Worm (Caenorhabditis elegans) whole organism, late embryonic: ENCODE data around the gene srt-73.
A peak's percentile ranks its signal among the peaks of the same experiment; 100 is the strongest.

Source experiments
- F13H6.1 ChIP-seq: sonication (generic microtip); optimal IDR thresholded peaks from 2 replicates; lab custom pipeline; 2016; ENCODE audit warnings: missing genetic modification characterization, missing compliant biosample characterization
- T23F11.4 ChIP-seq: fragments of 200-800 bp; sonication (Bioruptor generic); optimal IDR thresholded peaks from 2 replicates; lab custom pipeline; 2018; ENCODE audit warnings: mild to moderate bottlenecking, missing genetic modification characterization, missing compliant biosample characterization
- Y22D7AL.16 ChIP-seq: sonication (generic microtip); optimal IDR thresholded peaks from 2 replicates; lab custom pipeline; 2016; ENCODE audit warnings: missing genetic modification characterization, missing compliant biosample characterization
- ahr-1 ChIP-seq: sonication (generic microtip); optimal IDR thresholded peaks from 2 replicates; lab custom pipeline; 2016; ENCODE audit warnings: missing genetic modification characterization, missing compliant biosample characterization
- ceh-14 ChIP-seq: sonication (generic microtip); optimal IDR thresholded peaks from 2 replicates; lab custom pipeline; 2016; ENCODE audit warnings: missing genotype, missing genetic modification characterization, missing compliant biosample characterization
- ceh-2 ChIP-seq: sonication (generic microtip); optimal IDR thresholded peaks from 2 replicates; lab custom pipeline; 2016; ENCODE audit warnings: missing genotype, missing genetic modification characterization, missing compliant biosample characterization
- ceh-22 ChIP-seq: sonication (generic microtip); optimal IDR thresholded peaks from 2 replicates; lab custom pipeline; 2017; ENCODE audit warnings: missing biosample characterization, missing genetic modification characterization
- ceh-31 ChIP-seq: sonication (generic microtip); optimal IDR thresholded peaks from 2 replicates; lab custom pipeline; 2016; ENCODE audit warnings: missing genetic modification characterization, missing compliant biosample characterization
- ceh-34 ChIP-seq: sonication (generic microtip); optimal IDR thresholded peaks from 2 replicates; lab custom pipeline; 2016; ENCODE audit warnings: mild to moderate bottlenecking, missing genetic modification characterization, missing compliant biosample characterization
- ceh-48 ChIP-seq: sonication (generic microtip); optimal IDR thresholded peaks from 2 replicates; lab custom pipeline; 2016; ENCODE audit warnings: missing genetic modification characterization, inconsistent platforms, missing compliant biosample characterization
- ceh-6 ChIP-seq: fragments of 200-800 bp; sonication (Bioruptor generic); optimal IDR thresholded peaks from 2 replicates; lab custom pipeline; 2018; ENCODE audit warnings: mild to moderate bottlenecking, missing genetic modification characterization, missing compliant biosample characterization
- che-1 ChIP-seq: sonication (generic microtip); optimal IDR thresholded peaks from 2 replicates; lab custom pipeline; 2016; ENCODE audit warnings: mild to moderate bottlenecking, missing genetic modification characterization, missing compliant biosample characterization
- dmd-4 ChIP-seq: sonication (generic microtip); optimal IDR thresholded peaks from 2 replicates; lab custom pipeline; 2016; ENCODE audit warnings: borderline replicate concordance, missing genetic modification characterization, missing compliant biosample characterization
- dve-1 ChIP-seq: sonication (generic microtip); optimal IDR thresholded peaks from 2 replicates; lab custom pipeline; 2017; ENCODE audit warnings: antibody characterized with exemption, mild to moderate bottlenecking, missing genetic modification characterization, missing compliant biosample characterization
- elt-2 ChIP-seq: sonication (generic microtip); optimal IDR thresholded peaks from 2 replicates; lab custom pipeline; 2016; ENCODE audit warnings: missing genetic modification reagents, missing genetic modification characterization, missing compliant biosample characterization
- ets-4 ChIP-seq: sonication (generic microtip); optimal IDR thresholded peaks from 2 replicates; lab custom pipeline; 2016; ENCODE audit warnings: missing genetic modification characterization, missing compliant biosample characterization
- fkh-10 ChIP-seq: fragments of 150-350 bp; optimal IDR thresholded peaks from 2 replicates; lab custom pipeline; 2014; ENCODE audit warnings: missing biosample characterization, missing genetic modification reagents, missing genetic modification characterization
- gmeb-2 ChIP-seq: sonication (generic microtip); optimal IDR thresholded peaks from 2 replicates; lab custom pipeline; 2016; ENCODE audit warnings: missing genetic modification characterization, inconsistent platforms, missing compliant biosample characterization
- hlh-15 ChIP-seq: sonication (generic microtip); optimal IDR thresholded peaks from 2 replicates; lab custom pipeline; 2016; ENCODE audit warnings: missing genetic modification characterization, missing compliant biosample characterization
- hlh-30 ChIP-seq: sonication (generic microtip); optimal IDR thresholded peaks from 2 replicates; lab custom pipeline; 2017; ENCODE audit warnings: antibody characterized with exemption, missing genetic modification characterization, missing compliant biosample characterization; ENCODE audit not compliant: insufficient read depth
- hlh-6 ChIP-seq: sonication (generic microtip); optimal IDR thresholded peaks from 2 replicates; lab custom pipeline; 2016; ENCODE audit warnings: missing genotype, missing genetic modification characterization, missing compliant biosample characterization
- hlh-8 ChIP-seq: sonication (generic microtip); optimal IDR thresholded peaks from 2 replicates; lab custom pipeline; 2016; ENCODE audit warnings: missing genotype, missing genetic modification characterization, missing compliant biosample characterization
- madf-2 ChIP-seq: sonication (generic microtip); optimal IDR thresholded peaks from 2 replicates; lab custom pipeline; 2017; ENCODE audit warnings: missing genetic modification characterization, missing compliant biosample characterization
- mec-3 ChIP-seq: sonication (generic microtip); optimal IDR thresholded peaks from 2 replicates; lab custom pipeline; 2016; ENCODE audit warnings: borderline replicate concordance, missing genetic modification characterization, missing compliant biosample characterization
- nfya-1 ChIP-seq: sonication (generic microtip); optimal IDR thresholded peaks from 2 replicates; lab custom pipeline; 2017; ENCODE audit warnings: missing genetic modification characterization, mild to moderate bottlenecking, missing compliant biosample characterization, antibody characterized with exemption, moderate library complexity
- nhr-11 ChIP-seq: fragments of 150-350 bp; optimal IDR thresholded peaks from 2 replicates; lab custom pipeline; 2014; ENCODE audit warnings: missing biosample characterization, missing genetic modification characterization
- pag-3 ChIP-seq: sonication (generic microtip); optimal IDR thresholded peaks from 2 replicates; lab custom pipeline; 2016; ENCODE audit warnings: missing compliant biosample characterization, missing genetic modification characterization, borderline replicate concordance
- pat-9 ChIP-seq: fragments of 200-800 bp; sonication (Bioruptor generic); optimal IDR thresholded peaks from 2 replicates; lab custom pipeline; 2018; ENCODE audit warnings: mild to moderate bottlenecking, missing genetic modification characterization, moderate library complexity, missing compliant biosample characterization
- pax-1 ChIP-seq: fragments of 150-350 bp; optimal IDR thresholded peaks from 2 replicates; lab custom pipeline; 2014; ENCODE audit warnings: missing biosample characterization, missing genetic modification characterization
- pha-2 ChIP-seq: sonication (generic microtip); optimal IDR thresholded peaks from 2 replicates; lab custom pipeline; 2017; ENCODE audit warnings: mild to moderate bottlenecking, missing genetic modification characterization, missing compliant biosample characterization
- pha-4 ChIP-seq: fragments of 150-350 bp; optimal IDR thresholded peaks from 2 replicates; lab custom pipeline; 2018; ENCODE audit warnings: missing biosample characterization, missing genetic modification reagents, missing genetic modification characterization
- pqm-1 ChIP-seq: sonication (generic microtip); optimal IDR thresholded peaks from 2 replicates; lab custom pipeline; 2016; ENCODE audit warnings: missing genetic modification characterization, missing compliant biosample characterization
- pros-1 ChIP-seq: fragments of 150-350 bp; optimal IDR thresholded peaks from 2 replicates; lab custom pipeline; 2014; ENCODE audit warnings: missing biosample characterization, missing genetic modification reagents, missing genetic modification characterization
- ref-2 ChIP-seq: sonication (generic microtip); optimal IDR thresholded peaks from 2 replicates; lab custom pipeline; 2016; ENCODE audit warnings: missing genetic modification characterization, missing compliant biosample characterization
- rnt-1 ChIP-seq: sonication (generic microtip); optimal IDR thresholded peaks from 2 replicates; lab custom pipeline; 2016; ENCODE audit warnings: missing genetic modification characterization, missing compliant biosample characterization
- sdc-2 ChIP-seq: sonication (generic microtip); optimal IDR thresholded peaks from 2 replicates; lab custom pipeline; 2016; ENCODE audit warnings: missing genotype, missing genetic modification characterization, missing compliant biosample characterization
- sox-2 ChIP-seq: fragments of 200-800 bp; sonication (Bioruptor generic); IDR thresholded peaks from 2 replicates; pipeline ENCODE4 v1.3.6; 2022; ENCODE audit warnings: missing genetic modification reagents, missing genetic modification characterization, missing compliant biosample characterization
- syd-9 ChIP-seq: sonication (generic microtip); optimal IDR thresholded peaks from 2 replicates; lab custom pipeline; 2016; ENCODE audit warnings: mild to moderate bottlenecking, missing genetic modification characterization, moderate library complexity, missing compliant biosample characterization
- tbx-7 ChIP-seq: sonication (generic microtip); optimal IDR thresholded peaks from 2 replicates; lab custom pipeline; 2016; ENCODE audit warnings: missing genotype, missing genetic modification characterization, missing compliant biosample characterization
- ttx-3 ChIP-seq: sonication (generic microtip); optimal IDR thresholded peaks from 2 replicates; lab custom pipeline; 2016; ENCODE audit warnings: missing genetic modification reagents, missing genetic modification characterization, missing compliant biosample characterization
- ztf-16 ChIP-seq: sonication (generic microtip); optimal IDR thresholded peaks from 2 replicates; lab custom pipeline; 2017; ENCODE audit warnings: missing genetic modification characterization, missing compliant biosample characterization

Gene srt-73

ce11 chrIV:7838426-7838825, 40.7 kb upstream of the srt-73 start, which contains the start of gene C06A6.7:
Gene C06A6.7 (minus strand): TSS chrIV:7838526.
- TF ChIP-seq madf-2 (tag; lab: Kevin White, UChicago) (no peak), hlh-8 (tag; lab: Kevin White, UChicago) (no peak), pax-1 (tag; lab: Kevin White, UChicago) (no peak), dmd-4 (tag; lab: Kevin White, UChicago) (no peak), ceh-22 (tag; lab: Kevin White, UChicago) (no peak), ztf-16 (no peak), F13H6.1 (tag; lab: Kevin White, UChicago) (no peak), ceh-31 (tag; lab: Kevin White, UChicago) (no peak), ttx-3 (tag; lab: Kevin White, UChicago) (no peak), dve-1 (tag; lab: Kevin White, UChicago) (no peak), syd-9 (tag; lab: Kevin White, UChicago) (no peak), sox-2 (GFP tag; lab: Robert Waterston, UW) (no peak), fkh-10 (GFP tag; lab: Kevin White, UChicago) (no peak), hlh-15 (tag; lab: Kevin White, UChicago) (no peak), rnt-1 (no peak), T23F11.4 (no peak), ceh-6 (GFP tag; lab: Kevin White, UChicago) (no peak), ceh-48 (tag; lab: Kevin White, UChicago) (no peak), pha-4 (tag; lab: Kevin White, UChicago) (no peak), pag-3 (tag; lab: Kevin White, UChicago) (no peak)

- peak; percentile 33 for TF ChIP-seq ceh-31 (tag; lab: Kevin White, UChicago)
- peak; percentile 65 for TF ChIP-seq ceh-14
- no peak for TF ChIP-seq ceh-2 (tag; lab: Kevin White, UChicago)
- TF ChIP-seq, all 69 proteins: peak for 2
Observed at ce11 chrIV:7839923-7840322, 39.2 kb upstream of the srt-73 start.

- no peak for TF ChIP-seq fkh-10 (GFP tag; lab: Kevin White, UChicago)
- peak; percentile 42 for TF ChIP-seq elt-2 (tag; lab: Kevin White, UChicago)
Observed at ce11 chrIV:7841218-7841617, 37.9 kb upstream of the srt-73 start.

- TF ChIP-seq hlh-30 (tag; lab: Kevin White, UChicago) (peak; percentile 17), elt-2 (tag; lab: Kevin White, UChicago) (peak; percentile 8), pat-9 (tag; lab: Kevin White, UChicago) (no peak)
Observed at ce11 chrIV:7844333-7844973, 34.7 kb upstream of the srt-73 start.

- TF ChIP-seq che-1 (tag; lab: Kevin White, UChicago) (peak; percentile 58), ets-4 (tag; lab: Kevin White, UChicago) (peak; percentile 2), mec-3 (tag; lab: Kevin White, UChicago) (no peak), madf-2 (tag; lab: Kevin White, UChicago) (peak; percentile 25), ceh-31 (tag; lab: Kevin White, UChicago) (peak; percentile 85), ceh-6 (GFP tag; lab: Kevin White, UChicago) (peak; percentile 55), Y22D7AL.16 (tag; lab: Kevin White, UChicago) (no peak), rnt-1 (peak; percentile 74), ceh-48 (tag; lab: Kevin White, UChicago) (peak; percentile 42), ref-2 (peak; percentile 87), dve-1 (tag; lab: Kevin White, UChicago) (no peak), pros-1 (tag; lab: Kevin White, UChicago) (peak; percentile 67), ceh-2 (tag; lab: Kevin White, UChicago) (peak; percentile 61), tbx-7 (peak; percentile 36), ahr-1 (tag; lab: Kevin White, UChicago) (peak; percentile 1), nfya-1 (tag; lab: Kevin White, UChicago) (peak; percentile 84), sdc-2 (tag; lab: Kevin White, UChicago) (peak; percentile 43), pax-1 (tag; lab: Kevin White, UChicago) (no peak), F13H6.1 (tag; lab: Kevin White, UChicago) (peak; percentile 59), hlh-6 (tag; lab: Kevin White, UChicago) (peak; percentile 67), pqm-1 (peak; percentile 9), ceh-34 (tag; lab: Kevin White, UChicago) (peak; percentile 77), hlh-30 (tag; lab: Kevin White, UChicago) (peak; percentile 17), hlh-8 (tag; lab: Kevin White, UChicago) (no peak), gmeb-2 (no peak), T23F11.4 (peak; percentile 32), ttx-3 (tag; lab: Kevin White, UChicago) (no peak), nhr-11 (tag; lab: Kevin White, UChicago) (no peak), pha-2 (tag; lab: Kevin White, UChicago) (no peak)
Observed at ce11 chrIV:7845585-7845984, 33.5 kb upstream of the srt-73 start.
